Fruit fly (Drosophila melanogaster) whole organism, embryonic: ENCODE data around the gene odd.

Source experiments
- Aef1 ChIP-seq: fragments of 200-800 bp; sonication (Bioruptor generic); IDR thresholded peaks from 3 replicates; pipeline ENCODE4 v1.3.6; 2022; ENCODE audit warnings: missing biosample characterization, missing genetic modification characterization
- Atf-2 ChIP-seq: fragments of 200-800 bp; sonication (Bioruptor generic); optimal IDR thresholded peaks from 2 replicates; lab custom pipeline; 2016; ENCODE audit warnings: missing biosample characterization, missing genetic modification characterization
- B-H2 ChIP-seq: fragments of 200-800 bp; sonication (Bioruptor generic); optimal IDR thresholded peaks from 2 replicates; lab custom pipeline; 2018; ENCODE audit warnings: missing biosample characterization, mild to moderate bottlenecking, missing genetic modification characterization
- Bdp1 ChIP-seq: fragments of 200-800 bp; sonication (Bioruptor generic); optimal IDR thresholded peaks from 3 replicates; lab custom pipeline; 2016; ENCODE audit warnings: missing biosample characterization, missing genetic modification characterization
- CG11085 ChIP-seq: fragments of 200-800 bp; sonication (Bioruptor generic); IDR thresholded peaks from 2 replicates; pipeline ENCODE4 v1.3.6; 2022; ENCODE audit warnings: missing biosample characterization, missing genetic modification characterization
- CG11560 ChIP-seq: fragments of 200-800 bp; sonication (Bioruptor generic); IDR thresholded peaks from 3 replicates; pipeline ENCODE4 v1.3.6; 2022; ENCODE audit warnings: missing biosample characterization, missing genetic modification characterization
- CG12071 ChIP-seq: fragments of 200-800 bp; sonication (Bioruptor generic); optimal IDR thresholded peaks from 3 replicates; lab custom pipeline; 2018; ENCODE audit warnings: missing biosample characterization, mild to moderate bottlenecking, missing genetic modification characterization
- CG13296 ChIP-seq: fragments of 200-800 bp; sonication (Bioruptor generic); optimal IDR thresholded peaks from 3 replicates; lab custom pipeline; 2018; ENCODE audit warnings: missing biosample characterization, mild to moderate bottlenecking, missing genetic modification characterization
- CG15011 ChIP-seq: fragments of 200-800 bp; sonication (Bioruptor generic); optimal IDR thresholded peaks from 3 replicates; lab custom pipeline; 2018; ENCODE audit warnings: missing biosample characterization, mild to moderate bottlenecking, missing genetic modification characterization
- CG16779 ChIP-seq: fragments of 200-800 bp; sonication (Bioruptor generic); IDR thresholded peaks from 2 replicates; pipeline ENCODE4 v1.3.6; 2022; ENCODE audit warnings: missing biosample characterization, missing genetic modification characterization
- CG17359 ChIP-seq: fragments of 200-800 bp; sonication (Bioruptor generic); optimal IDR thresholded peaks from 3 replicates; lab custom pipeline; 2018; ENCODE audit warnings: missing biosample characterization, mild to moderate bottlenecking, missing genetic modification characterization, moderate library complexity
- CG1832 ChIP-seq: fragments of 200-800 bp; sonication (Bioruptor generic); optimal IDR thresholded peaks from 2 replicates; lab custom pipeline; 2017; ENCODE audit warnings: missing biosample characterization, mild to moderate bottlenecking, missing genetic modification characterization, inconsistent platforms
- CG18764 ChIP-seq: fragments of 200-800 bp; sonication (Bioruptor generic); optimal IDR thresholded peaks from 3 replicates; lab custom pipeline; 2016; ENCODE audit warnings: missing biosample characterization, missing genetic modification characterization
- CG2129 ChIP-seq: fragments of 200-800 bp; sonication (Bioruptor generic); IDR thresholded peaks from 2 replicates; pipeline ENCODE4 v1.3.6; 2022; ENCODE audit warnings: missing biosample characterization, missing genetic modification characterization; ENCODE audit not compliant: partially characterized antibody
- CG32532 ChIP-seq: fragments of 200-800 bp; sonication (Bioruptor generic); IDR thresholded peaks from 2 replicates; pipeline ENCODE4 v1.3.6; 2022; ENCODE audit warnings: missing biosample characterization, missing genetic modification characterization
- CG33213 ChIP-seq: fragments of 200-800 bp; sonication (Bioruptor generic); optimal IDR thresholded peaks from 3 replicates; lab custom pipeline; 2016; ENCODE audit warnings: missing biosample characterization, missing genetic modification characterization
- CG34422 ChIP-seq: fragments of 200-800 bp; sonication (Bioruptor generic); IDR thresholded peaks from 3 replicates; pipeline ENCODE4 v1.3.6; 2022; ENCODE audit warnings: missing biosample characterization, missing genetic modification characterization
- CG3995 ChIP-seq: fragments of 200-800 bp; sonication (Bioruptor generic); optimal IDR thresholded peaks from 3 replicates; lab custom pipeline; 2016; ENCODE audit warnings: missing biosample characterization, missing genetic modification characterization
- CG4730 ChIP-seq: fragments of 200-800 bp; sonication (Bioruptor generic); IDR thresholded peaks from 2 replicates; pipeline ENCODE4 v1.3.6; 2022; ENCODE audit warnings: missing biosample characterization, missing genetic modification characterization
- CG6765 ChIP-seq: fragments of 200-800 bp; sonication (Bioruptor generic); optimal IDR thresholded peaks from 3 replicates; lab custom pipeline; 2017; ENCODE audit warnings: missing biosample characterization, mild to moderate bottlenecking, missing genetic modification characterization
- CG6813 ChIP-seq: fragments of 200-800 bp; sonication (Bioruptor generic); optimal IDR thresholded peaks from 2 replicates; lab custom pipeline; 2017; ENCODE audit warnings: missing biosample characterization, missing genetic modification characterization, mild to moderate bottlenecking, moderate library complexity, missing genetic modification reagents
- CG7928 ChIP-seq: fragments of 200-800 bp; sonication (Bioruptor generic); optimal IDR thresholded peaks from 2 replicates; lab custom pipeline; 2017; ENCODE audit warnings: missing biosample characterization, mild to moderate bottlenecking, missing genetic modification characterization
- CG7963 ChIP-seq: fragments of 200-800 bp; sonication (Bioruptor generic); IDR thresholded peaks from 3 replicates; pipeline ENCODE4 v1.3.6; 2022; ENCODE audit warnings: missing biosample characterization, missing genetic modification characterization; ENCODE audit not compliant: partially characterized antibody
- CG9817 ChIP-seq: fragments of 200-800 bp; sonication (Bioruptor generic); optimal IDR thresholded peaks from 2 replicates; lab custom pipeline; 2018; ENCODE audit warnings: missing biosample characterization, mild to moderate bottlenecking, missing genetic modification characterization, moderate library complexity
- Ets97D ChIP-seq: fragments of 200-800 bp; sonication (Bioruptor generic); optimal IDR thresholded peaks from 3 replicates; lab custom pipeline; 2016; ENCODE audit warnings: missing biosample characterization, missing genetic modification characterization
- HLH54F ChIP-seq: fragments of 200-800 bp; sonication (Bioruptor generic); optimal IDR thresholded peaks from 3 replicates; lab custom pipeline; 2016; ENCODE audit warnings: missing biosample characterization, missing genetic modification characterization
- HLHmδ ChIP-seq: fragments of 200-800 bp; sonication (Bioruptor generic); optimal IDR thresholded peaks from 2 replicates; lab custom pipeline; 2018; ENCODE audit warnings: missing biosample characterization, mild to moderate bottlenecking, missing genetic modification characterization, moderate library complexity
- Kr ChIP-seq: fragments of 200-800 bp; sonication (Bioruptor generic); optimal IDR thresholded peaks from 2 replicates; lab custom pipeline; 2017; ENCODE audit warnings: missing biosample characterization, mild to moderate bottlenecking, missing genetic modification characterization
- Lpt ChIP-seq: fragments of >200 bp; optimal IDR thresholded peaks from 2 replicates; lab custom pipeline; 2018; ENCODE audit warnings: missing biosample characterization, missing genetic modification characterization
- NfI ChIP-seq: fragments of 200-800 bp; sonication (Bioruptor generic); optimal IDR thresholded peaks from 3 replicates; lab custom pipeline; 2018; ENCODE audit warnings: missing biosample characterization, mild to moderate bottlenecking, missing genetic modification characterization, moderate library complexity
- Pdp1 ChIP-seq, 2 experiments: fragments of 200-800 bp; sonication (Bioruptor generic); optimal IDR thresholded peaks; 3 replicates each; lab custom pipeline; 2016; ENCODE audit warnings: missing biosample characterization in 2 of 2, missing genetic modification characterization in 2 of 2, mild to moderate bottlenecking in 1 of 2, moderate library complexity in 1 of 2
- Rfx ChIP-seq: fragments of 200-800 bp; sonication (Bioruptor generic); IDR thresholded peaks from 2 replicates; pipeline ENCODE4 v1.3.6; 2022; ENCODE audit warnings: missing biosample characterization, missing genetic modification characterization
- Usf ChIP-seq: fragments of 200-800 bp; sonication (Bioruptor generic); optimal IDR thresholded peaks from 2 replicates; lab custom pipeline; 2017; ENCODE audit warnings: missing genotype, missing biosample characterization, missing genetic modification characterization
- Vsx1 ChIP-seq: fragments of 200-800 bp; sonication (Bioruptor generic); optimal IDR thresholded peaks from 2 replicates; lab custom pipeline; 2017; ENCODE audit warnings: missing biosample characterization, mild to moderate bottlenecking, missing genetic modification characterization, missing genetic modification reagents
- amos ChIP-seq: fragments of 200-800 bp; sonication (Bioruptor generic); IDR thresholded peaks from 2 replicates; pipeline ENCODE4 v1.3.6; 2022; ENCODE audit warnings: missing biosample characterization, missing genetic modification characterization; ENCODE audit not compliant: partially characterized antibody
- bsh ChIP-seq, 2 experiments: fragments of 200-800 bp; sonication (Bioruptor generic); optimal IDR thresholded peaks; 2 replicates each; lab custom pipeline; 2017 to 2018; ENCODE audit warnings: mild to moderate bottlenecking in 2 of 2, missing biosample characterization in 2 of 2, missing genetic modification characterization in 2 of 2, moderate library complexity in 1 of 2
- cg ChIP-seq: fragments of 200-800 bp; sonication (Bioruptor generic); optimal IDR thresholded peaks from 3 replicates; lab custom pipeline; 2019; ENCODE audit warnings: missing biosample characterization, mild to moderate bottlenecking, missing genetic modification characterization, moderate library complexity
- chm ChIP-seq: fragments of 200-800 bp; sonication (Bioruptor generic); IDR thresholded peaks from 2 replicates; pipeline ENCODE4 v1.3.6; 2022; ENCODE audit warnings: missing biosample characterization, missing genetic modification characterization
- crol ChIP-seq: fragments of 200-800 bp; sonication (Bioruptor generic); IDR thresholded peaks from 2 replicates; pipeline ENCODE4 v1.3.6; 2022; ENCODE audit warnings: missing biosample characterization, missing genetic modification characterization
- dimm ChIP-seq: fragments of 200-800 bp; sonication (Bioruptor generic); IDR thresholded peaks from 2 replicates; pipeline ENCODE4 v1.3.6; 2022; ENCODE audit warnings: missing biosample characterization, missing genetic modification characterization
- gcm2 ChIP-seq: fragments of 200-800 bp; sonication (Bioruptor generic); optimal IDR thresholded peaks from 2 replicates; lab custom pipeline; 2016; ENCODE audit warnings: missing biosample characterization, missing genetic modification characterization
- hbn ChIP-seq: fragments of 200-800 bp; sonication (Bioruptor generic); IDR thresholded peaks from 2 replicates; pipeline ENCODE4 v1.3.6; 2022; ENCODE audit warnings: missing biosample characterization, missing genetic modification characterization; ENCODE audit not compliant: partially characterized antibody
- inv ChIP-seq: fragments of 200-800 bp; sonication (Bioruptor generic); IDR thresholded peaks from 2 replicates; pipeline ENCODE4 v1.3.6; 2022; ENCODE audit warnings: missing biosample characterization, missing genetic modification characterization; ENCODE audit not compliant: partially characterized antibody
- kah ChIP-seq: fragments of 200-800 bp; sonication (Bioruptor generic); optimal IDR thresholded peaks from 2 replicates; lab custom pipeline; 2018; ENCODE audit warnings: missing biosample characterization, mild to moderate bottlenecking, missing genetic modification characterization
- kay ChIP-seq: fragments of 200-800 bp; sonication (Bioruptor generic); optimal IDR thresholded peaks from 2 replicates; lab custom pipeline; 2016; ENCODE audit warnings: missing biosample characterization, missing genetic modification characterization
- mld ChIP-seq: fragments of 200-800 bp; sonication (Bioruptor generic); IDR thresholded peaks from 3 replicates; pipeline ENCODE4 v1.3.6; 2022; ENCODE audit warnings: missing biosample characterization, missing genetic modification characterization; ENCODE audit not compliant: partially characterized antibody
- nmo ChIP-seq: fragments of 200-800 bp; sonication (Bioruptor generic); optimal IDR thresholded peaks from 2 replicates; lab custom pipeline; 2018; ENCODE audit warnings: missing biosample characterization, mild to moderate bottlenecking, missing genetic modification characterization, moderate library complexity
- p53 ChIP-seq: fragments of 200-800 bp; sonication (Bioruptor generic); optimal IDR thresholded peaks from 2 replicates; lab custom pipeline; 2016; ENCODE audit warnings: missing biosample characterization, missing genetic modification characterization
- sd ChIP-seq: fragments of 200-800 bp; sonication (Bioruptor generic); optimal IDR thresholded peaks from 3 replicates; lab custom pipeline; 2018; ENCODE audit warnings: missing biosample characterization, mild to moderate bottlenecking, missing genetic modification characterization, moderate library complexity
- twi ChIP-seq: fragments of 200-800 bp; optimal IDR thresholded peaks from 2 replicates; lab custom pipeline; 2019; ENCODE audit warnings: missing biosample characterization, mild to moderate bottlenecking, missing genetic modification characterization, moderate library complexity
- wor ChIP-seq: fragments of 200-800 bp; sonication (Bioruptor generic); IDR thresholded peaks from 2 replicates; pipeline ENCODE4 v1.3.6; 2022; ENCODE audit warnings: missing biosample characterization, missing genetic modification characterization

The odd gene

dm6 chr2L:3624784-3625183, 18.2 kb upstream of the odd start (continued):
- TF ChIP-seq crol (no peak), dimm (GFP tag; lab: Robert Waterston, UW) (no peak), CG32532 (GFP tag; lab: Robert Waterston, UW) (no peak), Atf-2 (GFP tag; lab: Kevin White, UChicago) (no peak), CG11085 (GFP tag; lab: Robert Waterston, UW) (no peak), NfI (no peak), B-H2 (no peak), bsh (GFP tag; optimal IDR thresholded peaks at IDR 0.05; lab: Kevin White, UChicago) (peak in 1 of 2 experiments; percentile 4), twi (no peak), wor (GFP tag; lab: Robert Waterston, UW) (no peak), Rfx (GFP tag; lab: Robert Waterston, UW) (no peak), mld (GFP tag; lab: Robert Waterston, UW) (no peak), CG11560 (tag; lab: Robert Waterston, UW) (no peak), Ets97D (GFP tag; lab: Kevin White, UChicago) (no peak), CG6813 (GFP tag; lab: Kevin White, UChicago) (no peak), CG33213 (GFP tag; lab: Kevin White, UChicago) (no peak), CG18764 (GFP tag; lab: Kevin White, UChicago) (no peak), CG34422 (0 out of 3 replicates have a peak, but pooled peaks have one; percentile 17), Usf (GFP tag; lab: Kevin White, UChicago) (no peak), CG7928 (GFP tag; lab: Kevin White, UChicago) (no peak), CG16779 (GFP tag; lab: Robert Waterston, UW) (no peak), nmo (no peak), kah (GFP tag; lab: Kevin White, UChicago) (no peak), Pdp1 (GFP tag; optimal IDR thresholded peaks at IDR 0.05; lab: Kevin White, UChicago) (no peak), p53 (GFP tag; lab: Kevin White, UChicago) (no peak), CG7963 (GFP tag; lab: Robert Waterston, UW) (no peak), gcm2 (GFP tag; lab: Kevin White, UChicago) (no peak), Bdp1 (GFP tag; lab: Kevin White, UChicago) (no peak), CG6765 (no peak), CG15011 (no peak), Lpt (GFP tag; lab: Kevin White, UChicago) (no peak), sd (no peak), amos (GFP tag; lab: Robert Waterston, UW) (no peak), cg (GFP tag; lab: Kevin White, UChicago) (no peak), CG13296 (GFP tag; lab: Kevin White, UChicago) (no peak), CG17359 (peak; percentile 15), Aef1 (GFP tag; lab: Robert Waterston, UW) (no peak), CG3995 (no peak), hbn (GFP tag; lab: Robert Waterston, UW) (no peak), Vsx1 (GFP tag; lab: Kevin White, UChicago) (no peak), HLHmδ (GFP tag; lab: Kevin White, UChicago) (no peak), kay (GFP tag; lab: Kevin White, UChicago) (no peak), CG4730 (GFP tag; lab: Robert Waterston, UW) (no peak), inv (GFP tag; lab: Robert Waterston, UW) (no peak), chm (GFP tag; lab: Robert Waterston, UW) (no peak), CG12071 (GFP tag; lab: Kevin White, UChicago) (no peak), CG2129 (GFP tag; lab: Robert Waterston, UW) (no peak), CG9817 (tag; lab: Kevin White, UChicago) (no peak), HLH54F (GFP tag; lab: Kevin White, UChicago) (no peak), Kr (no peak), CG1832 (GFP tag; lab: Kevin White, UChicago) (no peak)
